Fruit fly (Drosophila melanogaster) whole organism, embryonic: ENCODE results near the gene Bap60.

Experiments
- Antp ChIP-seq: fragments of 200-800 bp; sonication (Bioruptor generic); optimal IDR thresholded peaks from 3 replicates; lab custom pipeline; 2016; ENCODE audit warnings: missing biosample characterization, missing genetic modification characterization
- Atf6 ChIP-seq: fragments of 200-800 bp; sonication (Bioruptor generic); IDR thresholded peaks from 2 replicates; pipeline ENCODE4 v1.3.6; 2022; ENCODE audit warnings: missing biosample characterization, missing genetic modification characterization
- C15 ChIP-seq: fragments of 200-800 bp; sonication (Bioruptor generic); IDR thresholded peaks from 3 replicates; pipeline ENCODE4 v1.3.6; 2022; ENCODE audit warnings: missing biosample characterization, missing genetic modification characterization
- CG11723 ChIP-seq: fragments of 200-800 bp; sonication (Bioruptor generic); optimal IDR thresholded peaks from 2 replicates; lab custom pipeline; 2017; ENCODE audit warnings: missing biosample characterization, mild to moderate bottlenecking, missing genetic modification characterization
- CG14860 ChIP-seq: fragments of 200-800 bp; sonication (Bioruptor generic); IDR thresholded peaks from 3 replicates; pipeline ENCODE4 v1.3.6; 2022; ENCODE audit warnings: missing biosample characterization, missing genetic modification characterization; ENCODE audit not compliant: partially characterized antibody
- CG16863 ChIP-seq: fragments of 200-800 bp; sonication (Bioruptor generic); optimal IDR thresholded peaks from 3 replicates; lab custom pipeline; 2016; ENCODE audit warnings: missing biosample characterization, missing genetic modification characterization
- CG17186 ChIP-seq: fragments of 200-800 bp; sonication (Bioruptor generic); optimal IDR thresholded peaks from 3 replicates; lab custom pipeline; 2017; ENCODE audit warnings: missing biosample characterization, missing genetic modification reagents, missing genetic modification characterization
- CG17385 ChIP-seq: fragments of 200-800 bp; sonication (Bioruptor generic); optimal IDR thresholded peaks from 3 replicates; lab custom pipeline; 2018; ENCODE audit warnings: missing biosample characterization, mild to moderate bottlenecking, missing genetic modification characterization
- CG17802 ChIP-seq: fragments of 200-800 bp; sonication (Bioruptor generic); optimal IDR thresholded peaks from 2 replicates; lab custom pipeline; 2018; ENCODE audit warnings: missing biosample characterization, mild to moderate bottlenecking, missing genetic modification characterization, moderate library complexity
- CG2116 ChIP-seq: fragments of 200-800 bp; sonication (Bioruptor generic); optimal IDR thresholded peaks from 3 replicates; lab custom pipeline; 2018; ENCODE audit warnings: missing biosample characterization, mild to moderate bottlenecking, missing genetic modification characterization
- CG32767 ChIP-seq: fragments of 200-800 bp; sonication (Bioruptor generic); IDR thresholded peaks from 2 replicates; pipeline ENCODE4 v1.3.6; 2022; ENCODE audit warnings: missing biosample characterization, missing genetic modification characterization
- CG32772 ChIP-seq: fragments of 200-800 bp; sonication (Bioruptor generic); IDR thresholded peaks from 2 replicates; pipeline ENCODE4 v1.3.6; 2022; ENCODE audit warnings: missing biosample characterization, missing genetic modification characterization
- CG3726 ChIP-seq: fragments of 200-800 bp; sonication (Bioruptor generic); IDR thresholded peaks from 3 replicates; pipeline ENCODE4, ENCODE4 v1.3.6; 2022; ENCODE audit warnings: missing biosample characterization, missing genetic modification characterization
- CG4404 ChIP-seq: fragments of 200-800 bp; sonication (Bioruptor generic); IDR thresholded peaks from 2 replicates; pipeline ENCODE4 v1.3.6; 2022; ENCODE audit warnings: missing biosample characterization, missing genetic modification characterization
- CG7357 ChIP-seq: fragments of 200-800 bp; sonication (Bioruptor generic); IDR thresholded peaks from 3 replicates; pipeline ENCODE4 v1.3.6; 2022; ENCODE audit warnings: missing biosample characterization, missing genetic modification characterization
- CG7556 ChIP-seq: fragments of 200-800 bp; sonication (Bioruptor generic); optimal IDR thresholded peaks from 2 replicates; lab custom pipeline; 2017; ENCODE audit warnings: missing biosample characterization, mild to moderate bottlenecking, missing genetic modification characterization
- CG7786 ChIP-seq: fragments of 200-800 bp; sonication (Bioruptor generic); optimal IDR thresholded peaks from 2 replicates; lab custom pipeline; 2016; ENCODE audit warnings: missing biosample characterization, missing genetic modification characterization
- CG8089 ChIP-seq: fragments of 200-800 bp; sonication (Bioruptor generic); optimal IDR thresholded peaks from 3 replicates; lab custom pipeline; 2016; ENCODE audit warnings: missing biosample characterization, missing genetic modification characterization
- CG9437 ChIP-seq: fragments of 200-800 bp; sonication (Bioruptor generic); optimal IDR thresholded peaks from 2 replicates; lab custom pipeline; 2018; ENCODE audit warnings: missing biosample characterization, mild to moderate bottlenecking, missing genetic modification characterization
- D19A ChIP-seq: fragments of 200-800 bp; optimal IDR thresholded peaks from 3 replicates; lab custom pipeline; 2019; ENCODE audit warnings: missing biosample characterization, mild to moderate bottlenecking, missing genetic modification characterization, moderate library complexity
- Dp ChIP-seq: fragments of 200-800 bp; sonication (Bioruptor generic); optimal IDR thresholded peaks from 2 replicates; lab custom pipeline; 2018; ENCODE audit warnings: missing biosample characterization, mild to moderate bottlenecking, missing genetic modification characterization, moderate library complexity
- Dref ChIP-seq: fragments of 200-800 bp; sonication (Bioruptor generic); IDR thresholded peaks from 2 replicates; pipeline ENCODE4 v1.3.6; 2022; ENCODE audit warnings: missing biosample characterization, missing genetic modification characterization
- HLHmδ ChIP-seq: fragments of 200-800 bp; sonication (Bioruptor generic); optimal IDR thresholded peaks from 2 replicates; lab custom pipeline; 2018; ENCODE audit warnings: missing biosample characterization, mild to moderate bottlenecking, missing genetic modification characterization, moderate library complexity
- Hey ChIP-seq: fragments of 200-800 bp; sonication (Bioruptor generic); optimal IDR thresholded peaks from 3 replicates; lab custom pipeline; 2018; ENCODE audit warnings: missing biosample characterization, mild to moderate bottlenecking, missing genetic modification characterization
- Lhr ChIP-seq: fragments of 200-800 bp; sonication (Bioruptor generic); optimal IDR thresholded peaks from 3 replicates; lab custom pipeline; 2017; ENCODE audit warnings: mild to moderate bottlenecking, missing biosample characterization, missing genetic modification reagents, missing genetic modification characterization
- Lim3 ChIP-seq: fragments of 200-800 bp; sonication (Bioruptor generic); IDR thresholded peaks from 2 replicates; pipeline ENCODE4 v1.3.6; 2022; ENCODE audit warnings: missing biosample characterization, missing genetic modification characterization
- Med ChIP-seq: fragments of 200-800 bp; sonication (Bioruptor generic); peaks from one replicate; lab custom pipeline; 2016; ENCODE audit warnings: missing biosample characterization, missing genetic modification characterization, mild to moderate bottlenecking, inconsistent platforms, moderate library complexity
- Mrtf ChIP-seq: fragments of 200-800 bp; sonication (Bioruptor generic); IDR thresholded peaks from 3 replicates; pipeline ENCODE4 v1.3.6; 2022; ENCODE audit warnings: missing biosample characterization, missing genetic modification characterization
- NC2α ChIP-seq: fragments of 200-800 bp; sonication (Bioruptor generic); optimal IDR thresholded peaks from 2 replicates; lab custom pipeline; 2016; ENCODE audit warnings: missing biosample characterization, missing genetic modification characterization
- Rfx ChIP-seq: fragments of 200-800 bp; sonication (Bioruptor generic); IDR thresholded peaks from 2 replicates; pipeline ENCODE4 v1.3.6; 2022; ENCODE audit warnings: missing biosample characterization, missing genetic modification characterization
- Sox100B ChIP-seq: fragments of 200-800 bp; sonication (Bioruptor generic); optimal IDR thresholded peaks from 3 replicates; lab custom pipeline; 2018; ENCODE audit warnings: missing biosample characterization, mild to moderate bottlenecking, missing genetic modification characterization
- Xrp1 ChIP-seq: fragments of 200-800 bp; sonication (Bioruptor generic); IDR thresholded peaks from 2 replicates; pipeline ENCODE4 v1.3.6; 2022; ENCODE audit warnings: missing biosample characterization, missing genetic modification characterization
- ash1 ChIP-seq: fragments of 200-800 bp; sonication (Bioruptor generic); optimal IDR thresholded peaks from 2 replicates; lab custom pipeline; 2018; ENCODE audit warnings: missing biosample characterization, mild to moderate bottlenecking, missing genetic modification characterization
- bbx ChIP-seq: fragments of 200-800 bp; sonication (Bioruptor generic); IDR thresholded peaks from 2 replicates; pipeline ENCODE4 v1.3.6; 2022; ENCODE audit warnings: missing biosample characterization, missing genetic modification characterization; ENCODE audit not compliant: partially characterized antibody
- dan ChIP-seq: fragments of 200-800 bp; sonication (Bioruptor generic); IDR thresholded peaks from 2 replicates; pipeline ENCODE4 v1.3.6; 2022; ENCODE audit warnings: missing biosample characterization, missing genetic modification characterization
- dmrt99B ChIP-seq: fragments of 200-800 bp; sonication (Bioruptor generic); optimal IDR thresholded peaks from 2 replicates; lab custom pipeline; 2018; ENCODE audit warnings: missing biosample characterization, mild to moderate bottlenecking, missing genetic modification characterization, moderate library complexity
- ems ChIP-seq: fragments of 200-800 bp; sonication (Bioruptor generic); optimal IDR thresholded peaks from 3 replicates; lab custom pipeline; 2016; ENCODE audit warnings: missing biosample characterization, missing genetic modification characterization
- exex ChIP-seq: fragments of 200-800 bp; sonication (Bioruptor generic); optimal IDR thresholded peaks from 4 replicates; lab custom pipeline; 2018; ENCODE audit warnings: missing biosample characterization, mild to moderate bottlenecking, missing genetic modification characterization, moderate library complexity
- gcm ChIP-seq: fragments of 200-800 bp; sonication (Bioruptor generic); optimal IDR thresholded peaks from 2 replicates; lab custom pipeline; 2019; ENCODE audit warnings: missing biosample characterization, mild to moderate bottlenecking, missing genetic modification characterization, moderate library complexity
- gcm2 ChIP-seq: fragments of 200-800 bp; sonication (Bioruptor generic); optimal IDR thresholded peaks from 2 replicates; lab custom pipeline; 2016; ENCODE audit warnings: missing biosample characterization, missing genetic modification characterization
- her ChIP-seq: fragments of 200-800 bp; sonication (Bioruptor generic); optimal IDR thresholded peaks from 2 replicates; lab custom pipeline; 2016; ENCODE audit warnings: missing biosample characterization, missing genetic modification characterization
- ken ChIP-seq: fragments of 200-800 bp; sonication (Bioruptor generic); IDR thresholded peaks from 3 replicates; pipeline ENCODE4 v1.3.6; 2022; ENCODE audit warnings: missing biosample characterization, missing genetic modification characterization
- peb ChIP-seq: fragments of 200-800 bp; sonication (Bioruptor generic); IDR thresholded peaks from 2 replicates; pipeline ENCODE4 v1.3.6; 2022; ENCODE audit warnings: missing biosample characterization, missing genetic modification characterization
- ranshi ChIP-seq: fragments of 200-800 bp; sonication (Bioruptor generic); IDR thresholded peaks from 2 replicates; pipeline ENCODE4 v1.3.6; 2022; ENCODE audit warnings: missing biosample characterization, missing genetic modification characterization
- shn ChIP-seq: fragments of 200-800 bp; sonication (Bioruptor generic); optimal IDR thresholded peaks from 3 replicates; lab custom pipeline; 2016; ENCODE audit warnings: missing biosample characterization, missing genetic modification characterization
- slbo ChIP-seq: fragments of 200-800 bp; sonication (Bioruptor generic); IDR thresholded peaks from 2 replicates; pipeline ENCODE4 v1.3.6; 2022; ENCODE audit warnings: missing biosample characterization, missing genetic modification characterization
- slp2 ChIP-seq: fragments of 200-800 bp; sonication (Bioruptor generic); optimal IDR thresholded peaks from 2 replicates; lab custom pipeline; 2016; ENCODE audit warnings: missing biosample characterization, missing genetic modification characterization
- sna ChIP-seq: fragments of 200-800 bp; sonication (Bioruptor generic); IDR thresholded peaks from 2 replicates; pipeline ENCODE4 v1.3.6; 2022; ENCODE audit warnings: missing biosample characterization, missing genetic modification characterization; ENCODE audit not compliant: partially characterized antibody
- stwl ChIP-seq: fragments of 200-800 bp; sonication (Bioruptor generic); optimal IDR thresholded peaks from 3 replicates; lab custom pipeline; 2018; ENCODE audit warnings: missing biosample characterization, mild to moderate bottlenecking, missing genetic modification characterization, moderate library complexity
- ttk ChIP-seq: fragments of 200-800 bp; sonication (Bioruptor generic); IDR thresholded peaks from 2 replicates; pipeline ENCODE4 v2.1.2; 2022; ENCODE audit warnings: missing biosample characterization, missing genetic modification characterization
- wek ChIP-seq: fragments of 200-800 bp; sonication (Bioruptor generic); optimal IDR thresholded peaks from 3 replicates; lab custom pipeline; 2018; ENCODE audit warnings: missing biosample characterization, mild to moderate bottlenecking, missing genetic modification characterization, moderate library complexity
- z ChIP-seq: fragments of 200-800 bp; sonication (Bioruptor generic); IDR thresholded peaks from 3 replicates; pipeline ENCODE4 v1.3.6; 2022; ENCODE audit warnings: missing biosample characterization, missing genetic modification characterization
- zen2 ChIP-seq: fragments of 200-800 bp; sonication (Bioruptor generic); IDR thresholded peaks from 3 replicates; pipeline ENCODE4 v1.3.6; 2022; ENCODE audit warnings: missing biosample characterization, missing genetic modification characterization; ENCODE audit not compliant: partially characterized antibody

The Bap60 gene

dm6 chrX:13154783-13155182, 4.5 kb downstream of the Bap60 start, which contains the start of the genes CG4318 and CG4332 (continued):
- TF ChIP-seq slbo (GFP tag; lab: Robert Waterston, UW) (0 out of 2 replicates have a peak, but pooled peaks have one; percentile 14), CG7556 (GFP tag; lab: Kevin White, UChicago) (no peak), D19A (tag; lab: Kevin White, UChicago) (no peak), Hey (tag; lab: Kevin White, UChicago) (no peak), stwl (tag; lab: Kevin White, UChicago) (peak; percentile 59), CG9437 (no peak), CG4404 (GFP tag; lab: Robert Waterston, UW) (no peak), CG2116 (GFP tag; lab: Kevin White, UChicago) (peak; percentile 41), Mrtf (no peak), wek (no peak), Xrp1 (GFP tag; lab: Robert Waterston, UW) (no peak), ranshi (no peak), ken (GFP tag; lab: Robert Waterston, UW) (no peak), C15 (no peak), sna (GFP tag; lab: Robert Waterston, UW) (peak; percentile 88), slp2 (GFP tag; lab: Kevin White, UChicago) (no peak), CG32767 (GFP tag; lab: Robert Waterston, UW) (no peak), CG17802 (tag; lab: Kevin White, UChicago) (no peak), Dp (GFP tag; lab: Kevin White, UChicago) (peak; percentile 22), CG32772 (no peak), bbx (GFP tag; lab: Robert Waterston, UW) (peak; percentile 94), Dref (peak; percentile 82), Lim3 (GFP tag; lab: Robert Waterston, UW) (no peak), Med (GFP tag; lab: Kevin White, UChicago) (peak; percentile 78), CG17385 (GFP tag; lab: Kevin White, UChicago) (no peak), CG7786 (GFP tag; lab: Kevin White, UChicago) (no peak), exex (tag; lab: Kevin White, UChicago) (no peak), shn (no peak), Antp (GFP tag; lab: Kevin White, UChicago) (no peak), gcm (GFP tag; lab: Kevin White, UChicago) (no peak), gcm2 (GFP tag; lab: Kevin White, UChicago) (no peak), HLHmδ (no peak), ash1 (GFP tag; lab: Kevin White, UChicago) (no peak), CG16863 (GFP tag; lab: Kevin White, UChicago) (no peak), Lhr (no peak), zen2 (GFP tag; lab: Robert Waterston, UW) (peak; percentile 90), Atf6 (GFP tag; lab: Robert Waterston, UW) (no peak), ttk (no peak), peb (GFP tag; lab: Robert Waterston, UW) (no peak), z (GFP tag; lab: Robert Waterston, UW) (no peak), Sox100B (no peak), Rfx (GFP tag; lab: Robert Waterston, UW) (peak; percentile 38; the same call in 1 of the 2 replicates), her (GFP tag; lab: Kevin White, UChicago) (no peak), CG14860 (GFP tag; lab: Robert Waterston, UW) (peak; percentile 75), NC2α (no peak), CG3726 (GFP tag; lab: Robert Waterston, UW) (no peak), CG8089 (GFP tag; lab: Kevin White, UChicago) (no peak), CG7357 (GFP tag; lab: Robert Waterston, UW) (no peak), ems (GFP tag; lab: Kevin White, UChicago) (no peak), CG17186 (GFP tag; lab: Kevin White, UChicago) (no peak), dmrt99B (tag; lab: Kevin White, UChicago) (no peak), CG11723 (GFP tag; lab: Kevin White, UChicago) (no peak), dan (GFP tag; lab: Robert Waterston, UW) (no peak)
